Fruit fly (Drosophila melanogaster) whole organism, embryonic: ENCODE measurements around the gene robo3.

Source experiments
- BtbVII ChIP-seq: fragments of 200-800 bp; sonication (Bioruptor generic); optimal IDR thresholded peaks from 3 replicates; lab custom pipeline; 2017; ENCODE audit warnings: missing biosample characterization, mild to moderate bottlenecking, missing genetic modification characterization
- CG10565 ChIP-seq: fragments of 200-800 bp; sonication (Bioruptor generic); optimal IDR thresholded peaks from 3 replicates; lab custom pipeline; 2016; ENCODE audit warnings: missing biosample characterization, mild to moderate bottlenecking, missing genetic modification characterization
- CG11085 ChIP-seq: fragments of 200-800 bp; sonication (Bioruptor generic); IDR thresholded peaks from 2 replicates; pipeline ENCODE4 v1.3.6; 2022; ENCODE audit warnings: missing biosample characterization, missing genetic modification characterization
- CG11560 ChIP-seq: fragments of 200-800 bp; sonication (Bioruptor generic); IDR thresholded peaks from 3 replicates; pipeline ENCODE4 v1.3.6; 2022; ENCODE audit warnings: missing biosample characterization, missing genetic modification characterization
- CG15269 ChIP-seq: fragments of 200-800 bp; sonication (Bioruptor generic); optimal IDR thresholded peaks from 2 replicates; lab custom pipeline; 2018; ENCODE audit warnings: missing biosample characterization, mild to moderate bottlenecking, missing genetic modification characterization, moderate library complexity
- CG17385 ChIP-seq: fragments of 200-800 bp; sonication (Bioruptor generic); optimal IDR thresholded peaks from 3 replicates; lab custom pipeline; 2018; ENCODE audit warnings: missing biosample characterization, mild to moderate bottlenecking, missing genetic modification characterization
- CG17802 ChIP-seq: fragments of 200-800 bp; sonication (Bioruptor generic); optimal IDR thresholded peaks from 2 replicates; lab custom pipeline; 2018; ENCODE audit warnings: missing biosample characterization, mild to moderate bottlenecking, missing genetic modification characterization, moderate library complexity
- CG18619 ChIP-seq: fragments of 200-800 bp; sonication (Bioruptor generic); optimal IDR thresholded peaks from 3 replicates; lab custom pipeline; 2017; ENCODE audit warnings: missing biosample characterization, mild to moderate bottlenecking, missing genetic modification characterization
- CG32767 ChIP-seq: fragments of 200-800 bp; sonication (Bioruptor generic); IDR thresholded peaks from 2 replicates; pipeline ENCODE4 v1.3.6; 2022; ENCODE audit warnings: missing biosample characterization, missing genetic modification characterization
- CG33213 ChIP-seq: fragments of 200-800 bp; sonication (Bioruptor generic); optimal IDR thresholded peaks from 3 replicates; lab custom pipeline; 2016; ENCODE audit warnings: missing biosample characterization, missing genetic modification characterization
- CG3726 ChIP-seq: fragments of 200-800 bp; sonication (Bioruptor generic); IDR thresholded peaks from 3 replicates; pipeline ENCODE4, ENCODE4 v1.3.6; 2022; ENCODE audit warnings: missing biosample characterization, missing genetic modification characterization
- CG3995 ChIP-seq: fragments of 200-800 bp; sonication (Bioruptor generic); optimal IDR thresholded peaks from 3 replicates; lab custom pipeline; 2016; ENCODE audit warnings: missing biosample characterization, missing genetic modification characterization
- CG43689 ChIP-seq: fragments of 200-800 bp; sonication (Bioruptor generic); IDR thresholded peaks from 2 replicates; pipeline ENCODE4 v1.3.6; 2022; ENCODE audit warnings: missing biosample characterization, missing genetic modification characterization
- CG6272 ChIP-seq: fragments of 200-800 bp; sonication (Bioruptor generic); IDR thresholded peaks from 2 replicates; pipeline ENCODE4 v1.3.6; 2022; ENCODE audit warnings: missing biosample characterization, missing genetic modification characterization
- CG6813 ChIP-seq: fragments of 200-800 bp; sonication (Bioruptor generic); optimal IDR thresholded peaks from 2 replicates; lab custom pipeline; 2017; ENCODE audit warnings: missing biosample characterization, missing genetic modification characterization, mild to moderate bottlenecking, moderate library complexity, missing genetic modification reagents
- CG7839 ChIP-seq: fragments of 200-800 bp; sonication (Bioruptor generic); optimal IDR thresholded peaks from 3 replicates; lab custom pipeline; 2018; ENCODE audit warnings: missing biosample characterization, mild to moderate bottlenecking, missing genetic modification characterization, moderate library complexity
- Dref ChIP-seq: fragments of 200-800 bp; sonication (Bioruptor generic); IDR thresholded peaks from 2 replicates; pipeline ENCODE4 v1.3.6; 2022; ENCODE audit warnings: missing biosample characterization, missing genetic modification characterization
- E2f1 ChIP-seq: fragments of 200-800 bp; sonication (Bioruptor generic); IDR thresholded peaks from 2 replicates; pipeline ENCODE4 v1.3.6; 2022; ENCODE audit warnings: missing biosample characterization, missing genetic modification characterization
- Hmr ChIP-seq: fragments of 200-800 bp; sonication (Bioruptor generic); optimal IDR thresholded peaks from 3 replicates; lab custom pipeline; 2017; ENCODE audit warnings: mild to moderate bottlenecking, missing biosample characterization, missing genetic modification reagents, missing genetic modification characterization
- Hr78 ChIP-seq, 2 experiments: fragments of 200-800 bp in 1 of 2; fragments of >200 bp in 1 of 2; sonication (Bioruptor generic) in 1 of 2; optimal IDR thresholded peaks; 2 replicates each; lab custom pipeline; 2017 to 2019; ENCODE audit warnings: missing biosample characterization in 2 of 2, missing genetic modification characterization in 2 of 2, mild to moderate bottlenecking in 1 of 2, moderate library complexity in 1 of 2
- MTF-1 ChIP-seq: fragments of 200-800 bp; sonication (Bioruptor generic); optimal IDR thresholded peaks from 2 replicates; lab custom pipeline; 2018; ENCODE audit warnings: missing biosample characterization, mild to moderate bottlenecking, missing genetic modification characterization, borderline replicate concordance
- Nf-YC ChIP-seq: fragments of 200-800 bp; optimal IDR thresholded peaks from 3 replicates; lab custom pipeline; 2019; ENCODE audit warnings: missing biosample characterization, mild to moderate bottlenecking, missing genetic modification characterization, moderate library complexity
- Scr ChIP-seq: fragments of 200-800 bp; sonication (Bioruptor generic); IDR thresholded peaks from 2 replicates; pipeline ENCODE4 v1.3.6; 2022; ENCODE audit warnings: missing biosample characterization, missing genetic modification characterization; ENCODE audit not compliant: partially characterized antibody
- Sox100B ChIP-seq: fragments of 200-800 bp; sonication (Bioruptor generic); optimal IDR thresholded peaks from 3 replicates; lab custom pipeline; 2018; ENCODE audit warnings: missing biosample characterization, mild to moderate bottlenecking, missing genetic modification characterization
- Ssrp ChIP-seq: fragments of 200-800 bp; sonication (Bioruptor generic); optimal IDR thresholded peaks from 2 replicates; lab custom pipeline; 2018; ENCODE audit warnings: missing biosample characterization, mild to moderate bottlenecking, missing genetic modification characterization, moderate library complexity
- az2 ChIP-seq: fragments of 200-800 bp; sonication (Bioruptor generic); optimal IDR thresholded peaks from 3 replicates; lab custom pipeline; 2016; ENCODE audit warnings: missing biosample characterization, missing genetic modification characterization
- btn ChIP-seq: fragments of 200-800 bp; sonication (Bioruptor generic); optimal IDR thresholded peaks from 2 replicates; lab custom pipeline; 2016; ENCODE audit warnings: missing biosample characterization, missing genetic modification characterization
- cas ChIP-seq: fragments of 200-800 bp; sonication (Bioruptor generic); IDR thresholded peaks from 2 replicates; pipeline ENCODE4 v1.3.6; 2022; ENCODE audit warnings: missing biosample characterization, missing genetic modification characterization
- cato ChIP-seq: fragments of 200-800 bp; sonication (Bioruptor generic); optimal IDR thresholded peaks from 2 replicates; lab custom pipeline; 2016; ENCODE audit warnings: missing biosample characterization, missing genetic modification characterization, borderline replicate concordance
- corto ChIP-seq: fragments of 200-800 bp; sonication (Bioruptor generic); optimal IDR thresholded peaks from 2 replicates; lab custom pipeline; 2016; ENCODE audit warnings: missing biosample characterization, mild to moderate bottlenecking, missing genetic modification characterization, moderate library complexity
- croc ChIP-seq: fragments of 200-800 bp; sonication (Bioruptor generic); conservative IDR thresholded peaks from 3 replicates; pipeline ENCODE4 v1.3.6; 2022; ENCODE audit warnings: missing biosample characterization, missing genetic modification characterization
- crp ChIP-seq, 2 experiments: fragments of 200-800 bp; sonication (Bioruptor generic); optimal IDR thresholded peaks; 2 replicates in 1 of 2; 3 replicates in 1 of 2; lab custom pipeline; 2017; ENCODE audit warnings: missing biosample characterization in 2 of 2, missing genetic modification characterization in 2 of 2, mild to moderate bottlenecking in 1 of 2, moderate library complexity in 1 of 2
- danr ChIP-seq: fragments of 200-800 bp; sonication (Bioruptor generic); IDR thresholded peaks from 2 replicates; pipeline ENCODE4 v1.3.6; 2022; ENCODE audit warnings: missing biosample characterization, missing genetic modification characterization
- dimm ChIP-seq: fragments of 200-800 bp; sonication (Bioruptor generic); IDR thresholded peaks from 2 replicates; pipeline ENCODE4 v1.3.6; 2022; ENCODE audit warnings: missing biosample characterization, missing genetic modification characterization
- disco-r ChIP-seq: fragments of 200-800 bp; sonication (Bioruptor generic); optimal IDR thresholded peaks from 2 replicates; lab custom pipeline; 2016; ENCODE audit warnings: missing biosample characterization, missing genetic modification characterization
- dpn ChIP-seq, 2 experiments: fragments of 200-800 bp; sonication (Bioruptor generic); optimal IDR thresholded peaks; 3 replicates each; lab custom pipeline; 2016; ENCODE audit warnings: missing biosample characterization in 2 of 2, missing genetic modification characterization in 2 of 2
- eve ChIP-seq, 2 experiments: fragments of >200 bp; optimal IDR thresholded peaks; 2 replicates each; lab custom pipeline; 2017; ENCODE audit warnings: missing biosample characterization in 2 of 2, missing genetic modification characterization in 2 of 2
- fd102C ChIP-seq: fragments of 200-800 bp; sonication (Bioruptor generic); optimal IDR thresholded peaks from 2 replicates; lab custom pipeline; 2018; ENCODE audit warnings: missing biosample characterization, mild to moderate bottlenecking, missing genetic modification characterization, moderate library complexity
- gem ChIP-seq: fragments of 200-800 bp; sonication (Bioruptor generic); optimal IDR thresholded peaks from 2 replicates; lab custom pipeline; 2019; ENCODE audit warnings: missing biosample characterization, mild to moderate bottlenecking, missing genetic modification characterization, moderate library complexity
- gro ChIP-seq: fragments of 200-800 bp; sonication (Bioruptor generic); optimal IDR thresholded peaks from 2 replicates; lab custom pipeline; 2016; ENCODE audit warnings: missing biosample characterization, missing genetic modification characterization
- lilli ChIP-seq: fragments of 200-800 bp; sonication (Bioruptor generic); optimal IDR thresholded peaks from 3 replicates; lab custom pipeline; 2016; ENCODE audit warnings: missing biosample characterization, missing genetic modification characterization
- lmd ChIP-seq: fragments of 200-800 bp; sonication (Bioruptor generic); IDR thresholded peaks from 2 replicates; pipeline ENCODE4 v1.3.6; 2022; ENCODE audit warnings: missing biosample characterization, missing genetic modification characterization
- pb ChIP-seq: fragments of 200-800 bp; sonication (Bioruptor generic); optimal IDR thresholded peaks from 3 replicates; lab custom pipeline; 2016; ENCODE audit warnings: missing biosample characterization, missing genetic modification characterization
- pho ChIP-seq: fragments of 200-800 bp; sonication (Bioruptor generic); optimal IDR thresholded peaks from 2 replicates; lab custom pipeline; 2016; ENCODE audit warnings: missing biosample characterization, missing genetic modification characterization
- phol ChIP-seq: fragments of 200-800 bp; sonication (Bioruptor generic); optimal IDR thresholded peaks from 3 replicates; lab custom pipeline; 2018; ENCODE audit warnings: missing biosample characterization, mild to moderate bottlenecking, missing genetic modification characterization, moderate library complexity
- pzg ChIP-seq: fragments of 200-800 bp; sonication (Bioruptor generic); optimal IDR thresholded peaks from 3 replicates; lab custom pipeline; 2018; ENCODE audit warnings: missing biosample characterization, mild to moderate bottlenecking, missing genetic modification characterization, moderate library complexity
- schlank ChIP-seq: fragments of 200-800 bp; sonication (Bioruptor generic); optimal IDR thresholded peaks from 2 replicates; lab custom pipeline; 2018; ENCODE audit warnings: missing biosample characterization, mild to moderate bottlenecking, missing genetic modification characterization
- sima ChIP-seq: fragments of 200-800 bp; sonication (Bioruptor generic); optimal IDR thresholded peaks from 2 replicates; lab custom pipeline; 2016; ENCODE audit warnings: missing biosample characterization, missing genetic modification characterization
- stc ChIP-seq: fragments of 200-800 bp; sonication (Bioruptor generic); IDR thresholded peaks from 2 replicates; pipeline ENCODE4 v1.3.6; 2022; ENCODE audit warnings: missing biosample characterization, missing genetic modification characterization
- sug ChIP-seq: fragments of 200-800 bp; optimal IDR thresholded peaks from 2 replicates; lab custom pipeline; 2019; ENCODE audit warnings: missing biosample characterization, mild to moderate bottlenecking, missing genetic modification characterization, moderate library complexity
- zen2 ChIP-seq: fragments of 200-800 bp; sonication (Bioruptor generic); IDR thresholded peaks from 3 replicates; pipeline ENCODE4 v1.3.6; 2022; ENCODE audit warnings: missing biosample characterization, missing genetic modification characterization; ENCODE audit not compliant: partially characterized antibody

The robo3 gene

dm6 chr2L:1214465-1214864, 41.8 kb upstream of the robo3 start (continued):
- TF ChIP-seq CG17802 (tag; lab: Kevin White, UChicago) (no peak), Nf-YC (no peak), pho (no peak), gem (tag; lab: Kevin White, UChicago) (peak; percentile 66), eve (GFP tag; optimal IDR thresholded peaks at IDR 0.05; lab: Kevin White, UChicago) (no peak), lilli (GFP tag; lab: Kevin White, UChicago) (peak; percentile 28), Hr78 (GFP tag; optimal IDR thresholded peaks at IDR 0.05; lab: Kevin White, UChicago) (no peak), Dref (no peak), Ssrp (tag; lab: Kevin White, UChicago) (peak; percentile 19), CG11085 (GFP tag; lab: Robert Waterston, UW) (no peak), CG33213 (no peak), danr (GFP tag; lab: Robert Waterston, UW) (no peak), az2 (GFP tag; lab: Kevin White, UChicago) (peak; percentile 42), zen2 (GFP tag; lab: Robert Waterston, UW) (no peak), disco-r (GFP tag; lab: Kevin White, UChicago) (no peak), fd102C (GFP tag; lab: Kevin White, UChicago) (no peak), crp (GFP tag; optimal IDR thresholded peaks at IDR 0.05; lab: Kevin White, UChicago) (no peak), CG11560 (tag; lab: Robert Waterston, UW) (no peak), stc (peak; percentile 18; the same call in 1 of the 2 replicates), CG3995 (GFP tag; lab: Kevin White, UChicago) (no peak), Sox100B (peak; percentile 17), CG10565 (GFP tag; lab: Kevin White, UChicago) (no peak), btn (no peak), gro (no peak), croc (GFP tag; lab: Robert Waterston, UW) (no peak; the same call in 2 of the 3 replicates), BtbVII (GFP tag; lab: Kevin White, UChicago) (no peak), CG43689 (GFP tag; lab: Robert Waterston, UW) (no peak), CG18619 (no peak), corto (no peak), Scr (GFP tag; lab: Robert Waterston, UW) (no peak), Hmr (GFP tag; lab: Kevin White, UChicago) (peak; percentile 28), schlank (no peak), CG3726 (GFP tag; lab: Robert Waterston, UW) (no peak), MTF-1 (GFP tag; lab: Kevin White, UChicago) (no peak), CG32767 (GFP tag; lab: Robert Waterston, UW) (no peak), pb (no peak), lmd (GFP tag; lab: Robert Waterston, UW) (peak; percentile 45; the same call in 1 of the 2 replicates), CG6272 (no peak), dimm (GFP tag; lab: Robert Waterston, UW) (no peak), cas (no peak), pzg (GFP tag; lab: Kevin White, UChicago) (no peak), CG17385 (GFP tag; lab: Kevin White, UChicago) (peak; percentile 39), CG6813 (peak; percentile 17), E2f1 (peak; percentile 50; the same call in 1 of the 2 replicates), sug (tag; lab: Kevin White, UChicago) (no peak), phol (tag; lab: Kevin White, UChicago) (peak; percentile 49), cato (no peak), dpn (GFP tag; optimal IDR thresholded peaks at IDR 0.05; lab: Kevin White, UChicago) (peak in 1 of 2 experiments; percentile 22), CG15269 (tag; lab: Kevin White, UChicago) (peak; percentile 50), sima (GFP tag; lab: Kevin White, UChicago) (no peak), CG7839 (tag; lab: Kevin White, UChicago) (peak; percentile 57)
